Fruit fly (Drosophila melanogaster) whole organism, prepupa: ENCODE measurements around the gene Tbcd.

Experiments
- Blimp-1 ChIP-seq: fragments of 200-800 bp; sonication (Bioruptor generic); optimal IDR thresholded peaks from 3 replicates; lab custom pipeline; 2017; ENCODE audit warnings: missing biosample characterization, missing genetic modification characterization, mild to moderate bottlenecking, moderate library complexity, missing genetic modification reagents
- CG10669 ChIP-seq: fragments of 200-800 bp; sonication (Bioruptor generic); optimal IDR thresholded peaks from 3 replicates; lab custom pipeline; 2018; ENCODE audit warnings: missing biosample characterization, mild to moderate bottlenecking, missing genetic modification characterization, moderate library complexity
- CG11762 ChIP-seq: fragments of 200-800 bp; sonication (Bioruptor generic); optimal IDR thresholded peaks from 3 replicates; lab custom pipeline; 2016; ENCODE audit warnings: missing biosample characterization, missing genetic modification characterization; ENCODE audit not compliant: insufficient read depth
- CG11902 ChIP-seq: fragments of 200-800 bp; sonication (Bioruptor generic); optimal IDR thresholded peaks from 3 replicates; lab custom pipeline; 2016; ENCODE audit warnings: missing biosample characterization, missing genetic modification characterization
- CG15336 ChIP-seq: fragments of 200-800 bp; sonication (Bioruptor generic); IDR thresholded peaks from 2 replicates; pipeline ENCODE4 v1.3.6; 2022; ENCODE audit warnings: missing biosample characterization, missing genetic modification characterization
- CG1621 ChIP-seq: fragments of 200-800 bp; sonication (Bioruptor generic); optimal IDR thresholded peaks from 3 replicates; lab custom pipeline; 2018; ENCODE audit warnings: missing biosample characterization, mild to moderate bottlenecking, missing genetic modification characterization
- CG16779 ChIP-seq: fragments of 200-800 bp; sonication (Bioruptor generic); optimal IDR thresholded peaks from 3 replicates; lab custom pipeline; 2017; ENCODE audit warnings: missing biosample characterization, mild to moderate bottlenecking, missing genetic modification characterization
- CG3032 ChIP-seq: fragments of 200-800 bp; optimal IDR thresholded peaks from 2 replicates; lab custom pipeline; 2019; ENCODE audit warnings: missing biosample characterization, mild to moderate bottlenecking, missing genetic modification characterization, moderate library complexity
- CG3919 ChIP-seq: fragments of 200-800 bp; sonication (Bioruptor generic); optimal IDR thresholded peaks from 3 replicates; lab custom pipeline; 2016; ENCODE audit warnings: missing biosample characterization, missing genetic modification characterization
- CG4318 ChIP-seq: fragments of 200-800 bp; sonication (Bioruptor generic); optimal IDR thresholded peaks from 3 replicates; lab custom pipeline; 2017; ENCODE audit warnings: missing biosample characterization, mild to moderate bottlenecking, missing genetic modification characterization
- CG6163 ChIP-seq: fragments of 200-800 bp; sonication (Bioruptor generic); IDR thresholded peaks from 3 replicates; pipeline ENCODE4 v1.3.6; 2022; ENCODE audit warnings: missing biosample characterization, missing genetic modification characterization
- CG6276 ChIP-seq: fragments of 200-800 bp; sonication (Bioruptor generic); optimal IDR thresholded peaks from 2 replicates; lab custom pipeline; 2017; ENCODE audit warnings: missing biosample characterization, mild to moderate bottlenecking, missing genetic modification characterization
- CG6808 ChIP-seq: fragments of 200-800 bp; sonication (Bioruptor generic); optimal IDR thresholded peaks from 3 replicates; lab custom pipeline; 2017; ENCODE audit warnings: missing biosample characterization, missing genetic modification characterization, mild to moderate bottlenecking, moderate library complexity, missing genetic modification reagents
- CG6854 ChIP-seq: fragments of 200-800 bp; sonication (Bioruptor generic); optimal IDR thresholded peaks from 2 replicates; lab custom pipeline; 2017; ENCODE audit warnings: missing biosample characterization, mild to moderate bottlenecking, missing genetic modification characterization
- CG7368 ChIP-seq: fragments of 200-800 bp; sonication (Bioruptor generic); optimal IDR thresholded peaks from 3 replicates; lab custom pipeline; 2016; ENCODE audit warnings: missing biosample characterization, missing genetic modification characterization
- CG8119 ChIP-seq: fragments of 200-800 bp; sonication (Bioruptor generic); IDR thresholded peaks from 3 replicates; pipeline ENCODE4 v1.3.6; 2022; ENCODE audit warnings: missing biosample characterization, missing genetic modification characterization
- CG8319 ChIP-seq: fragments of 200-800 bp; sonication (Bioruptor generic); optimal IDR thresholded peaks from 3 replicates; lab custom pipeline; 2016; ENCODE audit warnings: missing biosample characterization, missing genetic modification characterization
- CG8632 ChIP-seq: fragments of 200-800 bp; sonication (Bioruptor generic); optimal IDR thresholded peaks from 3 replicates; lab custom pipeline; 2016; ENCODE audit warnings: missing biosample characterization, missing genetic modification characterization
- CG9139 ChIP-seq: fragments of 200-800 bp; sonication (Bioruptor generic); optimal IDR thresholded peaks from 3 replicates; lab custom pipeline; 2017; ENCODE audit warnings: missing biosample characterization, mild to moderate bottlenecking, missing genetic modification characterization
- Eip75B ChIP-seq: fragments of 200-800 bp; sonication (Bioruptor generic); optimal IDR thresholded peaks from 3 replicates; lab custom pipeline; 2016; ENCODE audit warnings: missing biosample characterization, missing genetic modification characterization
- Eip78C ChIP-seq: fragments of 200-800 bp; sonication (Bioruptor generic); peaks from one replicate; lab custom pipeline; 2016; ENCODE audit warnings: missing biosample characterization, missing genetic modification characterization
- Eip93F ChIP-seq: fragments of 200-800 bp; sonication (Bioruptor generic); optimal IDR thresholded peaks from 2 replicates; lab custom pipeline; 2016; ENCODE audit warnings: missing biosample characterization, mild to moderate bottlenecking, missing genetic modification characterization
- Ets21C ChIP-seq: fragments of 200-800 bp; sonication (Bioruptor generic); optimal IDR thresholded peaks from 3 replicates; lab custom pipeline; 2016; ENCODE audit warnings: missing biosample characterization, missing genetic modification characterization
- Hr39 ChIP-seq: fragments of 200-800 bp; sonication (Bioruptor generic); optimal IDR thresholded peaks from 2 replicates; lab custom pipeline; 2016; ENCODE audit warnings: missing biosample characterization, missing genetic modification characterization
- Hr4 ChIP-seq: fragments of 200-800 bp; sonication (Bioruptor generic); optimal IDR thresholded peaks from 3 replicates; lab custom pipeline; 2016; ENCODE audit warnings: missing biosample characterization, missing genetic modification characterization
- Lpt ChIP-seq: fragments of 200-800 bp; sonication (Bioruptor generic); optimal IDR thresholded peaks from 3 replicates; lab custom pipeline; 2016; ENCODE audit warnings: missing biosample characterization, missing genetic modification characterization
- OdsH ChIP-seq: fragments of 200-800 bp; sonication (Bioruptor generic); optimal IDR thresholded peaks from 3 replicates; lab custom pipeline; 2016; ENCODE audit warnings: missing biosample characterization, missing genetic modification characterization
- Sox15 ChIP-seq: fragments of 200-800 bp; sonication (Bioruptor generic); optimal IDR thresholded peaks from 3 replicates; lab custom pipeline; 2016; ENCODE audit warnings: missing biosample characterization, missing genetic modification characterization
- acj6 ChIP-seq: fragments of 200-800 bp; sonication (Bioruptor generic); optimal IDR thresholded peaks from 3 replicates; lab custom pipeline; 2016; ENCODE audit warnings: missing biosample characterization, missing genetic modification characterization
- dac ChIP-seq: fragments of 200-800 bp; sonication (Bioruptor generic); optimal IDR thresholded peaks from 2 replicates; lab custom pipeline; 2017; ENCODE audit warnings: missing biosample characterization, mild to moderate bottlenecking, missing genetic modification characterization
- dsx ChIP-seq: fragments of 200-800 bp; optimal IDR thresholded peaks from 3 replicates; lab custom pipeline; 2019; ENCODE audit warnings: missing biosample characterization, mild to moderate bottlenecking, missing genetic modification characterization, moderate library complexity; ENCODE audit not compliant: poor library complexity, severe bottlenecking
- eg ChIP-seq: fragments of 200-800 bp; sonication (Bioruptor generic); IDR thresholded peaks from 3 replicates; pipeline ENCODE4 v1.3.6; 2022; ENCODE audit warnings: missing biosample characterization, missing genetic modification characterization
- esn ChIP-seq: fragments of 200-800 bp; sonication (Bioruptor generic); optimal IDR thresholded peaks from 2 replicates; lab custom pipeline; 2016; ENCODE audit warnings: missing biosample characterization, mild to moderate bottlenecking, missing genetic modification characterization, moderate library complexity
- fd59A ChIP-seq: fragments of 200-800 bp; sonication (Bioruptor generic); optimal IDR thresholded peaks from 2 replicates; lab custom pipeline; 2017; ENCODE audit warnings: missing biosample characterization, mild to moderate bottlenecking, missing genetic modification characterization, missing genetic modification reagents
- fd85E ChIP-seq: fragments of 200-800 bp; sonication (Bioruptor generic); optimal IDR thresholded peaks from 3 replicates; lab custom pipeline; 2016; ENCODE audit warnings: missing biosample characterization, missing genetic modification characterization
- fkh ChIP-seq: fragments of 200-800 bp; sonication (Bioruptor generic); optimal IDR thresholded peaks from 3 replicates; lab custom pipeline; 2017; ENCODE audit warnings: missing biosample characterization, mild to moderate bottlenecking, missing genetic modification characterization, moderate library complexity
- lz ChIP-seq: fragments of 200-800 bp; sonication (Bioruptor generic); optimal IDR thresholded peaks from 3 replicates; lab custom pipeline; 2016; ENCODE audit warnings: missing biosample characterization, missing genetic modification characterization
- net ChIP-seq: fragments of 200-800 bp; sonication (Bioruptor generic); optimal IDR thresholded peaks from 3 replicates; lab custom pipeline; 2016; ENCODE audit warnings: missing biosample characterization, missing genetic modification characterization
- salr ChIP-seq, 2 experiments: fragments of 200-800 bp; sonication (Bioruptor generic); optimal IDR thresholded peaks; 3 replicates each; lab custom pipeline; 2016 to 2018; ENCODE audit warnings: missing biosample characterization in 2 of 2, missing genetic modification characterization in 2 of 2, mild to moderate bottlenecking in 1 of 2
- ss ChIP-seq, 2 experiments: fragments of 200-800 bp; sonication (Bioruptor generic); optimal IDR thresholded peaks; 2 replicates in 1 of 2; 3 replicates in 1 of 2; lab custom pipeline; 2017 to 2018; ENCODE audit warnings: mild to moderate bottlenecking in 2 of 2, missing biosample characterization in 2 of 2, missing genetic modification characterization in 2 of 2, moderate library complexity in 1 of 2
- svp ChIP-seq: fragments of 200-800 bp; sonication (Bioruptor generic); peaks from one replicate; lab custom pipeline; 2016; ENCODE audit warnings: missing biosample characterization, missing genetic modification characterization
- topi ChIP-seq: fragments of 200-800 bp; sonication (Bioruptor generic); optimal IDR thresholded peaks from 3 replicates; lab custom pipeline; 2016; ENCODE audit warnings: missing biosample characterization, missing genetic modification characterization

Tbcd gene

DNA sequence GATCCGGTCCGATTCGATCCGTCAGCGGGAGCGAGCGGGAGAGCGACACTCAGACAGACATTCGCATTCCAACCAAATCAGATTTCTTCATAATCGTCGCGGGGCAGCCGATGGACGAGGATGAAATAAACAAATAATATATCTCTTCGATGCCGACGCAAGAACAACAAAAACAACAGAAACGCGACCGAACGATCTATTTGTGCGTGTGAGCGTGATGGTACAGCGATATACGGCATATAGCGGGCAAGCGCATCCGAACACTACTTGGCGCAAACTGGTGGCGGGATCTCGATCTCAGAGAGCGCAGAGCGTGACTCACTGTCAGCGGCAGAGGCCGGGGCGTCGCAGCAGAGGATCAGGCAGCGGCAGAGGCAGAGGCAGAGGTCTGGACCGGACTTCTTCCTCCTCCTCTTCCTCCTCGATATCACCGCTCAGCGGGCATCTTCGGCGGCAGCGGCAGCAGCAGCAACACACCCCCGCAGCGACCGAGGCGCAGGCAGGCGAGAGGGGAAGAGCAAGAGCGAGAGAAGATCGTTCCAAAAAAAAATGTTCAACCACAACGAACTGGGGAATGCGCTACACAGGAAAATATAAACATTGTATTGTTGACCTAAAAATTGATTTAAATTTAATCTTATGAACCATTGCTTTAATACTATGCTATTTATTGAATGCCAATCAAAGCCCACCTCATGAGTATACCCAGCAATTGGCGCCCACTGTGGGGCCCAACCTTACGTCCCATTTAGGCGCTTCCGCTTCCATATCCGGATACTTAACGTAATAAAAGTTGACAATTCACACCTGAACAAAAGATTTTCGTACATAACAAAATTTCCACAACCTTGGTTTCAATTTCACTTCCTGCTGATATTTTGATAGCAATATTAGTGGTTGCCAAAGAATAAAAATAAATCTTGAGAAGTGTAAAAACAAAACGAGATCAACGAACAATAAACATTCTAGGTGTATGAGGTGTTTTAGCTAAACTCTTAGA is 14.2 kb downstream of the Tbcd start (continued):
- peak; percentile 59 for TF ChIP-seq fd59A (GFP tag; lab: Kevin White, UChicago)
- TF ChIP-seq Eip78C (GFP tag; lab: Kevin White, UChicago), result peak; percentile 93
- TF ChIP-seq CG10669 (GFP tag; lab: Kevin White, UChicago), result peak; percentile 53
- TF ChIP-seq net (GFP tag; lab: Kevin White, UChicago), result peak; percentile 53
- TF ChIP-seq CG16779 (tag; lab: Kevin White, UChicago), result no peak
- peak; percentile 68 for TF ChIP-seq CG4318 (GFP tag; lab: Kevin White, UChicago)
- peak; percentile 84 for TF ChIP-seq esn (GFP tag; lab: Kevin White, UChicago)
- peak; percentile 63 for TF ChIP-seq acj6
- peak; percentile 94 for TF ChIP-seq svp (GFP tag; lab: Kevin White, UChicago)
- TF ChIP-seq CG8119 (GFP tag; lab: Robert Waterston, UW), result no peak
- peak; percentile 63 for TF ChIP-seq Eip75B (GFP tag; lab: Kevin White, UChicago)
- TF ChIP-seq CG7368 (GFP tag; lab: Kevin White, UChicago), result peak; percentile 32
- TF ChIP-seq CG8632 (GFP tag; lab: Kevin White, UChicago), result peak; percentile 53
- no peak for TF ChIP-seq fkh
- TF ChIP-seq CG6276 (GFP tag; lab: Kevin White, UChicago), result peak; percentile 17
- TF ChIP-seq Sox15 (GFP tag; lab: Kevin White, UChicago), result peak; percentile 49
- no peak for TF ChIP-seq Eip93F (GFP tag; lab: Kevin White, UChicago)
- TF ChIP-seq dac (GFP tag; lab: Kevin White, UChicago), result no peak
- TF ChIP-seq Ets21C (GFP tag; lab: Kevin White, UChicago), result peak; percentile 31
- peak; percentile 57 for TF ChIP-seq CG11902
- TF ChIP-seq Blimp-1 (GFP tag; lab: Kevin White, UChicago), result no peak
- TF ChIP-seq Hr4, result peak; percentile 63

DNA sequence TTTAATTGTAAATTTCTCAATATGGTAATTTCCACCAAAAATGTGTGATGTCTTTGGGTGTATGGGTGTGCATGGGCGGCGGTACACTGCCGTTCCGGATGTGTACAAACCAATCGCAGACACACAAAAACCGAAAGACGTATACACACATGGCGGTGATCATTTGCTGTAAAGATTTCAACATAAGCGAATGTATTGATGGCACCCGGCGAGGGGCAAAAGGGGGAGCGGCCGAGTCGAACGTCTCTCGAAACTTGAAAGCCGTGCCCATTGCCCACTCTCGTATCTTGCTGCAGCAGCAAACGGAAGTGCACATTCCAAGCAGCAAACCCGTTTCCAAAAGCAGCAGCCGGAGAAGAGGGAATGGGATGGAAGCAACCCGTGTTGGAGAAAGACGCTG is 15.0 kb downstream of the Tbcd start:
- no peak for TF ChIP-seq CG10669 (GFP tag; lab: Kevin White, UChicago)
- no peak for TF ChIP-seq OdsH
- peak; percentile 69 for TF ChIP-seq CG6854 (GFP tag; lab: Kevin White, UChicago)
- no peak for TF ChIP-seq CG8319 (GFP tag; lab: Kevin White, UChicago)
- no peak for TF ChIP-seq CG11762 (GFP tag; lab: Kevin White, UChicago)
- TF ChIP-seq eg (GFP tag; lab: Robert Waterston, UW), result peak; percentile 27; the same call in 1 of the 3 replicates
- TF ChIP-seq Lpt, result peak; percentile 70
- no peak for TF ChIP-seq CG3032 (tag; lab: Kevin White, UChicago)

DNA sequence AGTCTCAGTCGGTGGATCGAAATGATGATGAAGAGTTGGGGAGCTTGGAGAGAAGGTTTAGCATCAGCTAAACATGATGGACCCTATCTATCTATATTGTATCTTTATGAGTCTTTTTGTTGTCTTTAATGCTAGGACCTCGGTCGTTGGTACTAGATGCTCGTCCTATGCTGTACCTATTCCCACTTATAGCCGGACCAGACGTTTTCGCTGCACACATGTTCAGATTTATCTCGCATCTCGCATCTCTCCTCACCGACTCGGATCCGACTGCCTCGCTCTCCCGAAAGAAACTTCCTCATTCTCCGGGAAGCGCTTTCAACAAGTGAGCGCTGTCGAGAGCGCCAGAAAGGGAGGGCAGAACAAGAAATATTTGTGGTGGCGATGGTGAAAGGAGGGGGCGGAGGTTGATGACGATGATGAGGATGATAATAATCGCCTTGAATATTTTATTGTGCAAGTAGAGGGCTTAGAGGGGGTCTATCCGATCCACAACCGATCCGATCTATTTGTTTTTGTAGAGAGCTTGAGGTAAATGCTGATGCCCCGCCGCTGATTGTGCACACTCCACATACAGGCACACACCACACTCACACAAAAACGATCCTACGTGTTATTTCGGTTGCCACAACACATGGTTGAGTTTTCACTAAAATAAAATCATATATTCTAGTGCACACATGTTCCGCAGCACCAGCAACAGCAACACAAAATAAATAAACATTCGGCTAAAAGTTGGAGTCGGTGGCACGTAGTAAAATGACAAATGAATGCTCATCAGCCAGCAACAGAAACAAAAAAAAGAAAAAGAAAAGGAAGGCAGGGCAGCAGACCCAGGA is 15.6 kb downstream of the Tbcd start:
- TF ChIP-seq CG6808 (GFP tag; lab: Kevin White, UChicago) (peak; percentile 66), Eip75B (GFP tag; lab: Kevin White, UChicago) (peak; percentile 71), ss (GFP tag; optimal IDR thresholded peaks at IDR 0.05; lab: Kevin White, UChicago) (peak; percentile 28 to 50), CG3032 (tag; lab: Kevin White, UChicago) (peak; percentile 64), salr (GFP tag; optimal IDR thresholded peaks at IDR 0.05; lab: Kevin White, UChicago) (peak; percentile 20 to 36), fd59A (GFP tag; lab: Kevin White, UChicago) (peak; percentile 17), CG3919 (GFP tag; lab: Kevin White, UChicago) (peak; percentile 74), CG11762 (GFP tag; lab: Kevin White, UChicago) (peak; percentile 25), CG1621 (peak; percentile 63), CG4318 (GFP tag; lab: Kevin White, UChicago) (peak; percentile 33), acj6 (peak; percentile 59), CG9139 (GFP tag; lab: Kevin White, UChicago) (no peak), net (GFP tag; lab: Kevin White, UChicago) (no peak), Eip78C (GFP tag; lab: Kevin White, UChicago) (peak; percentile 90), CG7368 (GFP tag; lab: Kevin White, UChicago) (peak; percentile 41), CG6163 (GFP tag; lab: Robert Waterston, UW) (peak; percentile 68), Hr4 (peak; percentile 71), fd85E (GFP tag; lab: Kevin White, UChicago) (no peak), topi (GFP tag; lab: Kevin White, UChicago) (peak; percentile 17), dsx (GFP tag; lab: Kevin White, UChicago) (peak; percentile 45), Hr39 (no peak), CG15336 (GFP tag; lab: Robert Waterston, UW) (peak; percentile 67), Blimp-1 (GFP tag; lab: Kevin White, UChicago) (no peak), lz (GFP tag; lab: Kevin White, UChicago) (peak; percentile 1)
